Worm (Caenorhabditis elegans): ENCODE results near the gene pes-1.

pes-1 gene

DNA sequence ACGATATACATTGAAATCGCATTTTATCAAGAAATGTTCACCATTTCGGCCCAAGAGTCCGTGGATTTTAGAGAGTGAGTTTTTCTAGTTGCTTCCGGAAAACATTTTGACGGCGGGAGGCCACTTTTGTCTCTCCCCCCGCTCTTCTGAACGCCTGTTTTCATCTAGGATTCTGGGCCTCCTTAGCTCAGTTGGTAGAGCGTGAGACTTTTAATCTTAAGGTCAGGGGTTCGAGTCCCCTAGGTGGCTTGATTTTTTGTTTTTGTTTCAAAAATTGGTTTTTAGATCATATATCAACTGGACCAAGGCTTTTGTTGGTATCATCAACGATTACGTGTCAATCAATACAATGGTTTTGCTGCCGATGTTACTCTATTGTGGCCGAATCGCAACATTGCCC is 36.2 kb downstream of the pes-1 start:
- no peak for TF ChIP-seq lsy-2 (tag; optimal IDR thresholded peaks at IDR 0.05)
- TF ChIP-seq gmeb-1 (tag; optimal IDR thresholded peaks at IDR 0.05): peak; percentile 2
- TF ChIP-seq ZK546.5 (tag; optimal IDR thresholded peaks at IDR 0.05): no peak
- peak; percentile 36 for TF ChIP-seq unc-55 (GFP tag; optimal IDR thresholded peaks at IDR 0.05)
- TF ChIP-seq egl-27 (tag; optimal IDR thresholded peaks at IDR 0.05): peak; percentile 17
- no peak for TF ChIP-seq lin-39 (tag; optimal IDR thresholded peaks at IDR 0.05)
- no peak for TF ChIP-seq nhr-11 (tag; optimal IDR thresholded peaks at IDR 0.05)
- TF ChIP-seq ztf-11 (tag; optimal IDR thresholded peaks at IDR 0.05): no peak
- no peak for TF ChIP-seq nhr-21 (tag; optimal IDR thresholded peaks at IDR 0.05)
- no peak for TF ChIP-seq nhr-25 (tag; optimal IDR thresholded peaks at IDR 0.05)
- no peak for TF ChIP-seq nhr-10 (tag; optimal IDR thresholded peaks at IDR 0.05)

DNA sequence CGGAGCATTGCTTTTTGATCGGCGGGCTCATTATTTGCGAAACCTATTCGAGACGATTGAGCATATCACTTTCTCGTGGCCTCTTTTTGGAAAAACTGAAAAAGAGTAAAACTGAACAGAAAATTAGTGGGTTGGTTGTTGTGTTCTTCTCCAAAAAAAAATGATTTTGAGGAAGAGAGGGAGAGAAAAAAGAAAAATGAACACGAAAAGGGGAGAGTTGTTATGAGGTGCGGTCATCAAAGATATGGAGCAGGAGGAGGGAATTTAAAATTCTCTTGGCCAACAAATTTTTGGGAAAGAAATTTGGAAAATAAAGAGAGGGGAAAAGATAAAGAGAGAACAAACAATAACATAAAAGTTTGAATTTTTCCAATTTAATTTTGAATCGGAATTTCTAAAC is 42.8 kb downstream of the pes-1 start, which contains the start of gene hot-9:
hot-9 (minus strand) TSS at position 101 of the 400 bp plus-strand sequence.
- TF ChIP-seq nhr-23 (tag; optimal IDR thresholded peaks at IDR 0.05) (no peak), nhr-12 (tag; optimal IDR thresholded peaks at IDR 0.05) (no peak), lsy-2 (tag; optimal IDR thresholded peaks at IDR 0.05) (no peak), peb-1 (tag; optimal IDR thresholded peaks at IDR 0.05) (no peak), nhr-21 (tag; optimal IDR thresholded peaks at IDR 0.05) (no peak), zag-1 (tag; optimal IDR thresholded peaks at IDR 0.05) (no peak), crh-2 (tag; optimal IDR thresholded peaks at IDR 0.05) (no peak), mbf-1 (tag; optimal IDR thresholded peaks at IDR 0.05) (no peak), nhr-6 (tag; optimal IDR thresholded peaks at IDR 0.05) (no peak), egl-27 (tag; optimal IDR thresholded peaks at IDR 0.05) (no peak)

ce11 chrIV:5054297-5054696 is 51.7 kb downstream of the pes-1 start:
- TF ChIP-seq lin-13 (GFP tag; optimal IDR thresholded peaks at IDR 0.05) (no peak), unc-55 (GFP tag; optimal IDR thresholded peaks at IDR 0.05) (peak; percentile 78), Y55F3AM.14 (GFP tag; optimal IDR thresholded peaks at IDR 0.05) (no peak), mab-5 (tag; optimal IDR thresholded peaks at IDR 0.05) (peak; percentile 83)

Measured in whole organism, L2 larva.